Fruit fly (Drosophila melanogaster) whole organism, wandering third instar larva: Measurements from ENCODE around the gene mex1.
A peak's percentile ranks its signal among the peaks of the same experiment; 100 is the strongest.

Experiments used
- Abd-B ChIP-seq: fragments of >200 bp; optimal IDR thresholded peaks from 2 replicates; lab custom pipeline; 2017; ENCODE audit warnings: missing biosample characterization, missing genetic modification characterization
- CG32264 ChIP-seq: fragments of 200-800 bp; sonication (Bioruptor generic); optimal IDR thresholded peaks from 2 replicates; lab custom pipeline; 2016; ENCODE audit warnings: missing biosample characterization, missing genetic modification characterization
- CG9705 ChIP-seq: fragments of 200-800 bp; sonication (Bioruptor generic); optimal IDR thresholded peaks from 2 replicates; lab custom pipeline; 2018; ENCODE audit warnings: missing biosample characterization, mild to moderate bottlenecking, missing genetic modification characterization
- CrebA ChIP-seq: fragments of 200-800 bp; sonication (Bioruptor generic); optimal IDR thresholded peaks from 2 replicates; lab custom pipeline; 2016; ENCODE audit warnings: missing biosample characterization, mild to moderate bottlenecking, missing genetic modification characterization, borderline replicate concordance
- Dfd ChIP-seq: fragments of >200 bp; optimal IDR thresholded peaks from 2 replicates; lab custom pipeline; 2017; ENCODE audit warnings: missing biosample characterization, missing genetic modification characterization
- Dif ChIP-seq: fragments of 200-275, 200-300 bp; sonication (Bioruptor generic); optimal IDR thresholded peaks from 2 replicates; lab custom pipeline; 2018; ENCODE audit warnings: missing biosample characterization, missing genetic modification characterization; ENCODE audit not compliant: partially characterized antibody
- GATAd ChIP-seq: sonication (Bioruptor generic); optimal IDR thresholded peaks from 2 replicates; lab custom pipeline; 2016; ENCODE audit warnings: missing biosample characterization, missing genetic modification characterization
- HLH106 ChIP-seq: fragments of 200-800 bp; optimal IDR thresholded peaks from 3 replicates; lab custom pipeline; 2019; ENCODE audit warnings: missing biosample characterization, mild to moderate bottlenecking, missing genetic modification characterization, moderate library complexity
- Hnf4 ChIP-seq: fragments of 200-800 bp; sonication (Bioruptor generic); optimal IDR thresholded peaks from 2 replicates; lab custom pipeline; 2016; ENCODE audit warnings: missing biosample characterization, mild to moderate bottlenecking, missing genetic modification characterization
- Hr83 ChIP-seq: fragments of 200-300 bp; sonication (Bioruptor generic); optimal IDR thresholded peaks from 2 replicates; lab custom pipeline; 2016; ENCODE audit warnings: missing biosample characterization, mild to moderate bottlenecking, missing genetic modification characterization, moderate library complexity; ENCODE audit not compliant: poor library complexity, severe bottlenecking
- Jra ChIP-seq: sonication (Bioruptor generic); optimal IDR thresholded peaks from 2 replicates; lab custom pipeline; 2016; ENCODE audit warnings: missing biosample characterization, missing genetic modification characterization
- Mio ChIP-seq: sonication (Bioruptor generic); optimal IDR thresholded peaks from 2 replicates; lab custom pipeline; 2016; ENCODE audit warnings: missing biosample characterization, missing genetic modification characterization
- Rel ChIP-seq, 2 experiments: fragments of 200-800 bp; sonication (Bioruptor generic) in 1 of 2; optimal IDR thresholded peaks; 2 replicates in 1 of 2; 3 replicates in 1 of 2; lab custom pipeline; 2016 to 2019; ENCODE audit warnings: mild to moderate bottlenecking in 2 of 2, missing biosample characterization in 2 of 2, missing genetic modification characterization in 2 of 2, moderate library complexity in 1 of 2
- Sp1 ChIP-seq: fragments of 200-800 bp; sonication (Bioruptor generic); optimal IDR thresholded peaks from 3 replicates; lab custom pipeline; 2019; ENCODE audit warnings: missing biosample characterization, mild to moderate bottlenecking, missing genetic modification characterization, moderate library complexity
- br ChIP-seq: fragments of 200-800 bp; sonication (Bioruptor generic); optimal IDR thresholded peaks from 2 replicates; lab custom pipeline; 2016; ENCODE audit warnings: missing biosample characterization, missing genetic modification characterization
- dl ChIP-seq, 2 experiments: fragments of 175-275, 200-275 bp in 1 of 2; fragments of 200-275 bp in 1 of 2; sonication (Bioruptor generic); optimal IDR thresholded peaks; lab custom pipeline; 2018; ENCODE audit warnings: mild to moderate bottlenecking in 2 of 2, missing biosample characterization in 2 of 2, missing genetic modification characterization in 2 of 2, moderate library complexity in 2 of 2; ENCODE audit not compliant: partially characterized antibody in 2 of 2, insufficient read depth in 1 of 2
- dsf ChIP-seq: sonication (Bioruptor generic); optimal IDR thresholded peaks from 2 replicates; lab custom pipeline; 2016; ENCODE audit warnings: missing biosample characterization, missing genetic modification characterization, borderline replicate concordance
- ey ChIP-seq: fragments of 200-800 bp; sonication (Bioruptor generic); optimal IDR thresholded peaks from 2 replicates; lab custom pipeline; 2016; ENCODE audit warnings: missing biosample characterization, missing genetic modification characterization
- foxo ChIP-seq, 2 experiments: fragments of 200-800 bp; sonication (Bioruptor generic); optimal IDR thresholded peaks; 2 replicates in 1 of 2; 3 replicates in 1 of 2; lab custom pipeline; 2016 to 2017; ENCODE audit warnings: missing biosample characterization in 2 of 2, missing genetic modification characterization in 2 of 2
- fru ChIP-seq: fragments of 200-800 bp; sonication (Bioruptor generic); optimal IDR thresholded peaks from 3 replicates; lab custom pipeline; 2016; ENCODE audit warnings: missing biosample characterization, mild to moderate bottlenecking, missing genetic modification characterization
- h ChIP-seq: fragments of 200-800 bp; sonication (Bioruptor generic); optimal IDR thresholded peaks from 3 replicates; lab custom pipeline; 2016; ENCODE audit warnings: missing biosample characterization, mild to moderate bottlenecking, missing genetic modification characterization
- jim ChIP-seq: fragments of 175-275, 200-325 bp; sonication (Bioruptor generic); optimal IDR thresholded peaks from 2 replicates; lab custom pipeline; 2016; ENCODE audit warnings: missing biosample characterization, mild to moderate bottlenecking, missing genetic modification characterization
- pan ChIP-seq: fragments of >200 bp; optimal IDR thresholded peaks from 2 replicates; lab custom pipeline; 2017
- psq ChIP-seq: fragments of 200-800 bp; sonication (Bioruptor generic); optimal IDR thresholded peaks from 3 replicates; lab custom pipeline; 2017; ENCODE audit warnings: missing biosample characterization, mild to moderate bottlenecking, missing genetic modification characterization, moderate library complexity
- rgr ChIP-seq: fragments of 200-800 bp; sonication (Bioruptor generic); optimal IDR thresholded peaks from 3 replicates; lab custom pipeline; 2016; ENCODE audit warnings: missing biosample characterization, mild to moderate bottlenecking, missing genetic modification characterization
- sage ChIP-seq: fragments of 200-800 bp; sonication (Bioruptor generic); optimal IDR thresholded peaks from 2 replicates; lab custom pipeline; 2016; ENCODE audit warnings: missing biosample characterization, mild to moderate bottlenecking, missing genetic modification characterization
- sv ChIP-seq: fragments of 200-800 bp; sonication (Bioruptor generic); optimal IDR thresholded peaks from 3 replicates; lab custom pipeline; 2016; ENCODE audit warnings: missing biosample characterization, missing genetic modification characterization
- tai ChIP-seq: sonication (Bioruptor generic); optimal IDR thresholded peaks from 2 replicates; lab custom pipeline; 2016; ENCODE audit warnings: missing biosample characterization, missing genetic modification characterization

mex1 gene

DNA sequence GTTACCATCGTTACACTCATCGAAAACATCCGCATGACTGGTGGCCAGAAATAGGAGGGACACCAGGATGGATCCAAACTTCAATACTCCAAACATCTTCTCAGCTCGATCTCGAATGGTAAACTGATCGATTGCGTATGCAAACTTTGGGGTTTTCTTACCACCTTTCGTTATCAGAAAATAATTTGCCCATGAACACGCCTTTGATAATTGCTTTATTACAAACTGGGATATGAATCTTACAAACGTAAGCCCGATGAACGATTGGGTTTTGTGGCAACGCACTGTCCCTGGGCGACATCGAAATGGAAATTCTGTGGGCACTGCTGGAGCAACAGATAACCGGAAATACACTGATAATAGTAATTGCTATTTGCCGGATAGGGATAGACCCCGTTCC is 7.3 kb upstream of the mex1 start, which contains the start of gene CG33985:
TSS of gene CG33985 (minus strand) at position 101 of the 400 bp plus-strand sequence.
- no peak for TF ChIP-seq Dfd (GFP tag; lab: Kevin White, UChicago)
- TF ChIP-seq foxo (GFP tag; optimal IDR thresholded peaks at IDR 0.05; lab: Kevin White, UChicago) = no peak
- TF ChIP-seq Dif (GFP tag; lab: Kevin White, UChicago) = no peak
- no peak for TF ChIP-seq pan (lab: Kevin White, UChicago)
- no peak for TF ChIP-seq Hr83 (GFP tag; lab: Kevin White, UChicago)
- TF ChIP-seq fru (GFP tag; lab: Kevin White, UChicago) = no peak
- TF ChIP-seq CrebA = no peak
- TF ChIP-seq sv (GFP tag; lab: Kevin White, UChicago) = no peak
- TF ChIP-seq GATAd (GFP tag; lab: Kevin White, UChicago) = no peak
- TF ChIP-seq h (GFP tag; lab: Kevin White, UChicago) = no peak
- no peak for TF ChIP-seq HLH106 (tag; lab: Kevin White, UChicago)
- TF ChIP-seq Hnf4 = no peak
- TF ChIP-seq br (GFP tag; lab: Kevin White, UChicago) = no peak
- TF ChIP-seq tai (GFP tag; lab: Kevin White, UChicago) = no peak
- no peak for TF ChIP-seq rgr (GFP tag; lab: Kevin White, UChicago)

DNA sequence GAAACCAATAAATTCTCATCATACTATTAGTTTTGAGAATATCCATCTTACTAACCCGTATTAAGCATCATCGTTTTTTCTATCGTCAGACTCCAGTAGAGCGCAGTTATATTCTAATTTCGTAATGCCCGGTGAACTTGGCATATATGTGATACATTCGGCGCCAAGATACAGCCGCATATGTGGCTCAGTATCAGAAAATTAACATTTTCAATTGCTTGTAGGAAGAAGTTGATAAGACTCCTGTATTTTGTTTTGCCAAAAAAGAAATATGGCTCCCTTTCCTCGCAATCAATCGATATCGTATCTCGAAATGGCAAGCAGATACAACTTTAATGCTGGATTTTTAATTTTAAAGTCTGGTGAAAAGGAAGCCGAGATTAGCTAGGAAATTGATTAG is 5.8 kb upstream of the mex1 start, which contains the start of gene CG33986:
TSS of gene CG33986 (minus strand) at position 101 of the 400 bp plus-strand sequence.
- no peak for TF ChIP-seq dsf (GFP tag; lab: Kevin White, UChicago)
- no peak for TF ChIP-seq CG9705 (GFP tag; lab: Kevin White, UChicago)
- TF ChIP-seq ey (GFP tag; lab: Kevin White, UChicago) = no peak
- TF ChIP-seq jim (GFP tag; lab: Kevin White, UChicago) = no peak
- no peak for TF ChIP-seq fru (GFP tag; lab: Kevin White, UChicago)
- no peak for TF ChIP-seq br (GFP tag; lab: Kevin White, UChicago)
- no peak for TF ChIP-seq tai (GFP tag; lab: Kevin White, UChicago)
- TF ChIP-seq Sp1 (GFP tag; lab: Kevin White, UChicago) = no peak

DNA sequence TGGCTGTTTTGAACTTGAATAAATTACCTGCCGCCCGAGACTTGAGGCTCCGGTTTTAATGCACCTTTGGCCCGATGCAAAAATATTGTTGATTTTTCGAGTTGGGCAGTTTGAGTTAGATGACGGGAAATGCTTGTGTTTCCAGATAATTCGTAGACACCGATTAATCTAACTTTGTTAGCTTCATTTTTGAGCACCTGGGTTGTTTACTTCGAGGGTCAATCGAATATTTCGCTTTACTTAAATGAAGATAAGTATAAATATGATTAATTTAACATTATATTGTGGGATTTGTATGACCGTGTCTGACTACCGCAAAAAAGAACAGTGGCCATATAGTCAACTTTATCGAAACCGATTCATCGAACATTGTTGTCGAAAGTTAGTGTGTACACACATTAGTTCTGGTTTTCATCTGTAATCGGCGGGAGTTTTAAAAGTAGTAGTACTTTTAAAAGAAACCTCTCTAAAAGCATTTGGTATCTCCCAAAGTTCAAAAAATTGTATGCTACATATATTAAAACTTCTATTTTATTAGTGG is 4.5 kb upstream of the mex1 start, which contains the start of gene CG7945:
TSS of gene CG7945 (minus strand) at position 332 of the 541 bp plus-strand sequence.
- TF ChIP-seq HLH106 (tag; lab: Kevin White, UChicago) (no peak), sage (GFP tag; lab: Kevin White, UChicago) (peak; percentile 48), Rel (GFP tag; optimal IDR thresholded peaks at IDR 0.05; lab: Kevin White, UChicago) (peak; percentile 47), Rel (tag; optimal IDR thresholded peaks at IDR 0.05; lab: Kevin White, UChicago) (peak; percentile 99), Hnf4 (peak; percentile 5)
- TF ChIP-seq, all 38 proteins: peak for 3

DNA sequence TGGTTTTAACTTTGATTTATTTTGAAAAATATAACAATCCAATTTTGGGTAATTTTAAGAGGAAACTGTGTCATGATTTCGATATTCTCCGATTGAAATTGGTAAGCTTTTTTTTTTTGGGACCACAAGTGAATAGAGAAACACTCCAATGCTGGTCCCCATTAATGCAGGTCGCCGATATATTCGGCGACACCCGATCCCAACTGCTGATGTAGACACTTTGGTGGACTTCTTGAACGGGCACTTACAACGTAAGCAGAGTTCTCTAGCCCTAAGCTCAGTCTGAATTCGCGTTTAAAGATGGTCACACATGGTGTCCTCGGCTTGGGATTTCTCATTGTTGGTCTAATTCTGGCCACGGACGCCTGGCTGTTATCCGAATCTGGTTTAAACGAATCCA is 928 bp upstream of the mex1 start, which contains the start of gene yellow-k:
TSS of gene yellow-k (plus strand) at position 301 of the 400 bp plus-strand sequence.
- TF ChIP-seq Dif (GFP tag; lab: Kevin White, UChicago) (no peak), CG32264 (GFP tag; lab: Kevin White, UChicago) (no peak), Hnf4 (no peak), Mio (GFP tag; lab: Kevin White, UChicago) (no peak), dsf (GFP tag; lab: Kevin White, UChicago) (no peak), CrebA (no peak), Abd-B (no peak), dl (GFP tag; optimal IDR thresholded peaks at IDR 0.05; lab: Kevin White, UChicago; ENCODE audit: insufficient read depth in 1 of 2, partially characterized antibody in 2 of 2) (no peak)
- TF ChIP-seq, all 38 proteins: peak for 0

DNA sequence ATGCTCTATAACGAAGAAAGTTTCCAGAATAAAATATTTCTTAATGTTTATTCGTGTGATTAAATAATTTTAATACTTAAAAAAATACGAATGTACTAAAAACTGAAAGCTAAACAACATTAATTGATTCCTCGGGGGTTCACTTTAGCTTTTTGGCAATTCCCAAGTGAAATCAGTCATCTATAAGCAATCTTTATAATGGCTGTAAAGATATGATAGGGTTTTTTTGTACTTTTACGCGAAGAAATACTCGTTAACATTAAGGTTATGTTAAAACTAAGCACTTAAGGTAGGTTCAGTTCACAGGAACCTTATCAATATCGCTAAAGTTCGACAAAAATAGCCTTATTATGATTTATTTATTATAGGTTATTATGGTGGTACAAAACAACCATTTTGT is 528 bp upstream of the mex1 start:
- TF ChIP-seq psq (GFP tag; lab: Kevin White, UChicago) (no peak), Jra (GFP tag; lab: Kevin White, UChicago) (no peak), Rel (GFP tag; optimal IDR thresholded peaks at IDR 0.05; lab: Kevin White, UChicago) (no peak), Rel (tag; optimal IDR thresholded peaks at IDR 0.05; lab: Kevin White, UChicago) (peak; percentile 98)
